Fruit fly (Drosophila melanogaster) whole organism: ENCODE measurements around the gene CecA1.

Experiments used
- CG8478 ChIP-seq: fragments of >200 bp; optimal IDR thresholded peaks from 2 replicates; lab custom pipeline; 2018; ENCODE audit warnings: inconsistent platforms
- Dll ChIP-seq: fragments of >200 bp; optimal IDR thresholded peaks from 2 replicates; lab custom pipeline; 2017
- psq ChIP-seq: fragments of >200 bp; optimal IDR thresholded peaks from 2 replicates; lab custom pipeline; 2017
- usp ChIP-seq: fragments of >200 bp; optimal IDR thresholded peaks from 2 replicates; lab custom pipeline; 2017; ENCODE audit warnings: missing biosample characterization, missing genetic modification characterization, mixed read lengths

DNA sequence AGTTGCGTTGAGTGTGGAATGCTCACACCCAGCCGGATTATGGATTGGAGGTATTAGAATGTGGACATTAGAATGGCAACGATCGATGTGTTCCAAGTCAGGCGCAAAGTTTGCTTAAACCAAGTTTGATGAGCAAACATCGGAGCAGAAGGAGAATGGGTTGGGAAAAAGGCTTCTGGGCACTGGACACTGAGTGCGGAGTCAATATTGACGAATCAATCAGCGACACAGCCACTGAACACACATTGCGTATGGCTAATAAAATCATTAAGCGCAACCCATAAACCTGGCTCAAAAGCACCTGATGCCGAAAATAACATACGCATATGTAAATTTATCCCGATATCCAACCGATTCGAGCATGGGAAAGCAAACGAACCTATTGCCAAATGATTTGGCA is 16.8 kb upstream of the CecA1 start:
- TF ChIP-seq Dll (lab: Kevin White, UChicago): no peak
- no peak for TF ChIP-seq usp (GFP tag; lab: Kevin White, UChicago)
- no peak for TF ChIP-seq CG8478
- no peak for TF ChIP-seq psq (lab: Kevin White, UChicago)
